Fruit fly (Drosophila melanogaster) whole organism, adult: ENCODE results near the gene SP.

Source experiments
- CG14711 ChIP-seq: fragments of 200-800 bp; sonication (Bioruptor generic); optimal IDR thresholded peaks from 2 replicates; lab custom pipeline; 2018; ENCODE audit warnings: missing biosample characterization, mild to moderate bottlenecking, missing genetic modification characterization, moderate library complexity
- CG33017 ChIP-seq: fragments of 200-800 bp; sonication (Bioruptor generic); optimal IDR thresholded peaks from 2 replicates; lab custom pipeline; 2018; ENCODE audit warnings: missing biosample characterization, mild to moderate bottlenecking, missing genetic modification characterization, moderate library complexity
- CG7101 ChIP-seq: fragments of 200-800 bp; sonication (Bioruptor generic); optimal IDR thresholded peaks from 2 replicates; lab custom pipeline; 2018; ENCODE audit warnings: missing biosample characterization, mild to moderate bottlenecking, missing genetic modification characterization, moderate library complexity
- Clk ChIP-seq: fragments of 200-800 bp; sonication (Bioruptor generic); optimal IDR thresholded peaks from 2 replicates; lab custom pipeline; 2017; ENCODE audit warnings: missing biosample characterization, missing genetic modification characterization
- Crg-1 ChIP-seq: fragments of 200-800 bp; sonication (Bioruptor generic); optimal IDR thresholded peaks from 2 replicates; lab custom pipeline; 2016; ENCODE audit warnings: missing biosample characterization, missing genetic modification characterization
- Mnt ChIP-seq: fragments of 200-800 bp; sonication (Bioruptor generic); optimal IDR thresholded peaks from 2 replicates; lab custom pipeline; 2016; ENCODE audit warnings: missing biosample characterization, mild to moderate bottlenecking, missing genetic modification characterization
- cic ChIP-seq: fragments of 200-800 bp; sonication (Bioruptor generic); optimal IDR thresholded peaks from 2 replicates; lab custom pipeline; 2017; ENCODE audit warnings: missing biosample characterization, mild to moderate bottlenecking, missing genetic modification characterization, moderate library complexity
- cnc ChIP-seq, 2 experiments: fragments of >200 bp; optimal IDR thresholded peaks; 2 replicates each; lab custom pipeline; 2017
- kay ChIP-seq: fragments of 200-800 bp; sonication (Bioruptor generic); peaks from one replicate; lab custom pipeline; 2016; ENCODE audit warnings: missing biosample characterization, missing genetic modification characterization, borderline replicate concordance
- ovo ChIP-seq: fragments of 200-800 bp; sonication (Bioruptor generic); optimal IDR thresholded peaks from 2 replicates; lab custom pipeline; 2016; ENCODE audit warnings: missing biosample characterization, missing genetic modification characterization
- pad ChIP-seq: fragments of 200-800 bp; sonication (Bioruptor generic); optimal IDR thresholded peaks from 3 replicates; lab custom pipeline; 2017; ENCODE audit warnings: missing biosample characterization, missing genetic modification characterization, mild to moderate bottlenecking, moderate library complexity, missing genetic modification reagents
- toe ChIP-seq: fragments of 200-800 bp; sonication (Bioruptor generic); optimal IDR thresholded peaks from 2 replicates; lab custom pipeline; 2016; ENCODE audit warnings: missing biosample characterization, missing genetic modification characterization

- TF ChIP-seq Mnt (GFP tag; lab: Kevin White, UChicago) = no peak
- no peak for TF ChIP-seq cic
- no peak for TF ChIP-seq CG14711 (tag; lab: Kevin White, UChicago)
- no peak for TF ChIP-seq kay (GFP tag; lab: Kevin White, UChicago)
- TF ChIP-seq cnc (optimal IDR thresholded peaks at IDR 0.05; lab: Kevin White, UChicago) = no peak
- TF ChIP-seq Crg-1 (GFP tag; lab: Kevin White, UChicago) = no peak
- TF ChIP-seq toe = no peak
- TF ChIP-seq CG33017 (tag; lab: Kevin White, UChicago) = no peak
- TF ChIP-seq CG7101 (tag; lab: Kevin White, UChicago) = no peak
- TF ChIP-seq ovo (GFP tag; lab: Kevin White, UChicago) = no peak
- no peak for TF ChIP-seq pad
- TF ChIP-seq Clk (GFP tag; lab: Kevin White, UChicago) = no peak
These were observed 5.8 kb upstream of the SP start for dm6 chr3L:13295675-13296074.
